Worm (Caenorhabditis elegans): ENCODE results near the gene F29G6.1.

ce11 chrX:11452316-11452715 is 49.8 kb upstream of the F29G6.1 start:
- no peak for TF ChIP-seq lir-3 (tag; optimal IDR thresholded peaks at IDR 0.05)
- no peak for TF ChIP-seq dmd-8 (GFP tag; IDR thresholded peaks at IDR 0.05)
- TF ChIP-seq aly-2 (tag; optimal IDR thresholded peaks at IDR 0.05) = no peak
- no peak for TF ChIP-seq nhr-76 (tag; optimal IDR thresholded peaks at IDR 0.05)
- TF ChIP-seq nhr-11 (tag; optimal IDR thresholded peaks at IDR 0.05) = no peak
- TF ChIP-seq mxl-3 (GFP tag; optimal IDR thresholded peaks at IDR 0.05) = no peak
- no peak for TF ChIP-seq unc-39 (tag; optimal IDR thresholded peaks at IDR 0.05)
- no peak for TF ChIP-seq ama-1 (optimal IDR thresholded peaks at IDR 0.05)
- no peak for TF ChIP-seq daf-19 (GFP tag; conservative IDR thresholded peaks at IDR 0.05)
- TF ChIP-seq sdz-12 (GFP tag; optimal IDR thresholded peaks at IDR 0.05) = no peak

Data from whole organism, L4 larva.